Worm (Caenorhabditis elegans) whole organism, late embryonic: Measurements from ENCODE around the gene T13C5.10.

Experiments
- K02D7.2 ChIP-seq: sonication (generic microtip); optimal IDR thresholded peaks from 2 replicates; lab custom pipeline; 2017; ENCODE audit warnings: mild to moderate bottlenecking, missing genetic modification characterization, missing compliant biosample characterization
- ama-1 ChIP-seq: fragments of 150-350 bp; optimal IDR thresholded peaks from 2 replicates; lab custom pipeline; 2014
- ceh-9 ChIP-seq: sonication (generic microtip); optimal IDR thresholded peaks from 2 replicates; lab custom pipeline; 2016; ENCODE audit warnings: mild to moderate bottlenecking, missing genetic modification characterization, inconsistent platforms, missing compliant biosample characterization
- dve-1 ChIP-seq: sonication (generic microtip); optimal IDR thresholded peaks from 2 replicates; lab custom pipeline; 2017; ENCODE audit warnings: antibody characterized with exemption, mild to moderate bottlenecking, missing genetic modification characterization, missing compliant biosample characterization
- elt-2 ChIP-seq: sonication (generic microtip); optimal IDR thresholded peaks from 2 replicates; lab custom pipeline; 2016; ENCODE audit warnings: missing genetic modification reagents, missing genetic modification characterization, missing compliant biosample characterization
- pha-4 ChIP-seq: fragments of 150-350 bp; optimal IDR thresholded peaks from 2 replicates; lab custom pipeline; 2018; ENCODE audit warnings: missing biosample characterization, missing genetic modification reagents, missing genetic modification characterization
- syd-9 ChIP-seq: sonication (generic microtip); optimal IDR thresholded peaks from 2 replicates; lab custom pipeline; 2016; ENCODE audit warnings: mild to moderate bottlenecking, missing genetic modification characterization, moderate library complexity, missing compliant biosample characterization
- unc-3 ChIP-seq, 2 experiments: fragments of 200-800 bp in 1 of 2; sonication (Bioruptor generic) in 1 of 2; sonication (generic microtip) in 1 of 2; conservative IDR thresholded peaks in 1 of 2; optimal IDR thresholded peaks in 1 of 2; 2 replicates each; pipeline versions ENCODE4 v1.3.6 to Lab custom; 2016 to 2022; ENCODE audit warnings: missing compliant biosample characterization in 2 of 2, missing genetic modification characterization in 2 of 2, missing genetic modification reagents in 1 of 2
- zip-5 ChIP-seq: sonication (generic microtip); optimal IDR thresholded peaks from 2 replicates; lab custom pipeline; 2016; ENCODE audit warnings: missing genetic modification characterization, missing compliant biosample characterization

- TF ChIP-seq pha-4 (no peak), zip-5 (tag; lab: Kevin White, UChicago) (no peak), dve-1 (tag; lab: Kevin White, UChicago) (no peak), ama-1 (lab: Kevin White, UChicago) (no peak), K02D7.2 (tag; lab: Kevin White, UChicago) (no peak), unc-3 (GFP tag; conservative IDR thresholded peaks at IDR 0.05; lab: Robert Waterston, UW) (no peak), unc-3 (tag; optimal IDR thresholded peaks at IDR 0.05; lab: Kevin White, UChicago) (no peak), ceh-9 (tag; lab: Kevin White, UChicago) (no peak), syd-9 (tag; lab: Kevin White, UChicago) (no peak), elt-2 (tag; lab: Kevin White, UChicago) (no peak)
Observed at ce11 chrX:6194191-6194724, 6.3 kb downstream of the T13C5.10 start, which contains the start of gene ceh-54.
